Fruit fly (Drosophila melanogaster) whole organism, adult: ENCODE data around the gene wac.

Experiments used
- CG33017 ChIP-seq: fragments of 200-800 bp; sonication (Bioruptor generic); optimal IDR thresholded peaks from 2 replicates; lab custom pipeline; 2018; ENCODE audit warnings: missing biosample characterization, mild to moderate bottlenecking, missing genetic modification characterization, moderate library complexity
- Clk ChIP-seq: fragments of 200-800 bp; sonication (Bioruptor generic); optimal IDR thresholded peaks from 2 replicates; lab custom pipeline; 2017; ENCODE audit warnings: missing biosample characterization, missing genetic modification characterization
- kay ChIP-seq: fragments of 200-800 bp; sonication (Bioruptor generic); peaks from one replicate; lab custom pipeline; 2016; ENCODE audit warnings: missing biosample characterization, missing genetic modification characterization, borderline replicate concordance
- toe ChIP-seq: fragments of 200-800 bp; sonication (Bioruptor generic); optimal IDR thresholded peaks from 2 replicates; lab custom pipeline; 2016; ENCODE audit warnings: missing biosample characterization, missing genetic modification characterization

- TF ChIP-seq Clk (GFP tag; lab: Kevin White, UChicago): no peak
- TF ChIP-seq toe: no peak
- no peak for TF ChIP-seq CG33017
- no peak for TF ChIP-seq kay
Measured at dm6 chr3L:274855-275254, 16.9 kb downstream of the wac start, which contains the start of gene ttm2.
